Fruit fly (Drosophila melanogaster): Measurements from ENCODE around the gene CG5800.

The CG5800 gene

dm6 chrX:17682745-17683505, 46.8 kb downstream of the CG5800 start (continued):
- TF ChIP-seq Sin3A (optimal IDR thresholded peaks at IDR 0.05) (no peak), abd-A (tag; optimal IDR thresholded peaks at IDR 0.05) (peak; percentile 23), cg (GFP tag; optimal IDR thresholded peaks at IDR 0.05) (no peak), CG33213 (GFP tag; optimal IDR thresholded peaks at IDR 0.05) (no peak), danr (GFP tag; IDR thresholded peaks at IDR 0.05) (peak; percentile 56; the same call in 1 of the 2 replicates), mld (GFP tag; IDR thresholded peaks at IDR 0.05; ENCODE audit: partially characterized antibody) (no peak), lov (optimal IDR thresholded peaks at IDR 0.05) (no peak), lov (GFP tag; IDR thresholded peaks at IDR 0.05) (no peak), gce (GFP tag; IDR thresholded peaks at IDR 0.05) (peak; percentile 84), Xbp1 (GFP tag; optimal IDR thresholded peaks at IDR 0.05) (peak; percentile 66), kni (GFP tag; optimal IDR thresholded peaks at IDR 0.05) (no peak), Opbp (GFP tag; IDR thresholded peaks at IDR 0.05; ENCODE audit: partially characterized antibody) (no peak), CG34422 (GFP tag; IDR thresholded peaks at IDR 0.05) (peak; percentile 89), Lpt (GFP tag; optimal IDR thresholded peaks at IDR 0.05) (no peak), Nf-YA (GFP tag; IDR thresholded peaks at IDR 0.05) (peak; percentile 52), cad (GFP tag; optimal IDR thresholded peaks at IDR 0.05) (no peak), CG6272 (GFP tag; IDR thresholded peaks at IDR 0.05) (peak; percentile 70), sug (tag; optimal IDR thresholded peaks at IDR 0.05) (no peak), sisA (GFP tag; IDR thresholded peaks at IDR 0.05) (peak; percentile 88), ttk (GFP tag; IDR thresholded peaks at IDR 0.05) (peak; percentile 89), peb (GFP tag; IDR thresholded peaks at IDR 0.05) (peak; percentile 86), CG12236 (GFP tag; optimal IDR thresholded peaks at IDR 0.05) (no peak), H2.0 (GFP tag; IDR thresholded peaks at IDR 0.05) (peak; percentile 82), BEAF-32 (GFP tag; optimal IDR thresholded peaks at IDR 0.05) (no peak), CG14050 (GFP tag; IDR thresholded peaks at IDR 0.05) (no peak), emc (GFP tag; optimal IDR thresholded peaks at IDR 0.05) (no peak), ewg (GFP tag; optimal IDR thresholded peaks at IDR 0.05) (peak; percentile 47), hb (GFP tag; IDR thresholded peaks at IDR 0.05; ENCODE audit: partially characterized antibody) (no peak), Doc2 (GFP tag; IDR thresholded peaks at IDR 0.05) (no peak), mam (GFP tag; optimal IDR thresholded peaks at IDR 0.05) (peak; percentile 16), tx (GFP tag; optimal IDR thresholded peaks at IDR 0.05) (no peak), CG11696 (GFP tag; IDR thresholded peaks at IDR 0.05) (no peak; the same call in 1 of the 2 replicates), sens-2 (GFP tag; IDR thresholded peaks at IDR 0.05) (peak; percentile 79), CG7987 (GFP tag; optimal IDR thresholded peaks at IDR 0.05) (no peak), CG12744 (GFP tag; optimal IDR thresholded peaks at IDR 0.05) (no peak), CG10543 (GFP tag; optimal IDR thresholded peaks at IDR 0.05) (no peak), Ets65A (GFP tag) (peak; percentile 72), zen2 (GFP tag; IDR thresholded peaks at IDR 0.05; ENCODE audit: partially characterized antibody) (no peak), CG34376 (GFP tag; optimal IDR thresholded peaks at IDR 0.05) (no peak), CG18619 (GFP tag; optimal IDR thresholded peaks at IDR 0.05) (no peak), fu2 (GFP tag; optimal IDR thresholded peaks at IDR 0.05) (no peak), salm (tag; optimal IDR thresholded peaks at IDR 0.05) (peak; percentile 21), CG10274 (GFP tag; optimal IDR thresholded peaks at IDR 0.05) (no peak), jing (GFP tag; optimal IDR thresholded peaks at IDR 0.05) (no peak), CG30403 (GFP tag; optimal IDR thresholded peaks at IDR 0.05) (peak; percentile 74), CG9437 (GFP tag; optimal IDR thresholded peaks at IDR 0.05) (peak; percentile 43), CG31365 (tag; optimal IDR thresholded peaks at IDR 0.05) (no peak), Drgx (GFP tag; IDR thresholded peaks at IDR 0.05) (peak; percentile 96), D19A (tag; optimal IDR thresholded peaks at IDR 0.05) (peak; percentile 43), Dp (GFP tag; optimal IDR thresholded peaks at IDR 0.05) (no peak), CG17361 (GFP tag; IDR thresholded peaks at IDR 0.05) (peak; percentile 65; the same call in 2 of the 3 replicates)
